Fruit fly (Drosophila melanogaster) whole organism, prepupa: ENCODE results near the gene eIF3e.

Experiments used
- Blimp-1 ChIP-seq: fragments of 200-800 bp; sonication (Bioruptor generic); optimal IDR thresholded peaks from 3 replicates; lab custom pipeline; 2017; ENCODE audit warnings: missing biosample characterization, missing genetic modification characterization, mild to moderate bottlenecking, moderate library complexity, missing genetic modification reagents
- CG6276 ChIP-seq: fragments of 200-800 bp; sonication (Bioruptor generic); optimal IDR thresholded peaks from 2 replicates; lab custom pipeline; 2017; ENCODE audit warnings: missing biosample characterization, mild to moderate bottlenecking, missing genetic modification characterization
- CG8632 ChIP-seq: fragments of 200-800 bp; sonication (Bioruptor generic); optimal IDR thresholded peaks from 3 replicates; lab custom pipeline; 2016; ENCODE audit warnings: missing biosample characterization, missing genetic modification characterization
- Eip93F ChIP-seq: fragments of 200-800 bp; sonication (Bioruptor generic); optimal IDR thresholded peaks from 2 replicates; lab custom pipeline; 2016; ENCODE audit warnings: missing biosample characterization, mild to moderate bottlenecking, missing genetic modification characterization
- Ets21C ChIP-seq: fragments of 200-800 bp; sonication (Bioruptor generic); optimal IDR thresholded peaks from 3 replicates; lab custom pipeline; 2016; ENCODE audit warnings: missing biosample characterization, missing genetic modification characterization
- Met ChIP-seq: fragments of 200-800 bp; sonication (Bioruptor generic); optimal IDR thresholded peaks from 3 replicates; lab custom pipeline; 2016; ENCODE audit warnings: missing biosample characterization, missing genetic modification characterization
- Sox102F ChIP-seq: fragments of 200-800 bp; sonication (Bioruptor generic); optimal IDR thresholded peaks from 2 replicates; lab custom pipeline; 2016; ENCODE audit warnings: missing biosample characterization, mild to moderate bottlenecking, missing genetic modification characterization
- fd59A ChIP-seq: fragments of 200-800 bp; sonication (Bioruptor generic); optimal IDR thresholded peaks from 2 replicates; lab custom pipeline; 2017; ENCODE audit warnings: missing biosample characterization, mild to moderate bottlenecking, missing genetic modification characterization, missing genetic modification reagents
- net ChIP-seq: fragments of 200-800 bp; sonication (Bioruptor generic); optimal IDR thresholded peaks from 3 replicates; lab custom pipeline; 2016; ENCODE audit warnings: missing biosample characterization, missing genetic modification characterization

DNA sequence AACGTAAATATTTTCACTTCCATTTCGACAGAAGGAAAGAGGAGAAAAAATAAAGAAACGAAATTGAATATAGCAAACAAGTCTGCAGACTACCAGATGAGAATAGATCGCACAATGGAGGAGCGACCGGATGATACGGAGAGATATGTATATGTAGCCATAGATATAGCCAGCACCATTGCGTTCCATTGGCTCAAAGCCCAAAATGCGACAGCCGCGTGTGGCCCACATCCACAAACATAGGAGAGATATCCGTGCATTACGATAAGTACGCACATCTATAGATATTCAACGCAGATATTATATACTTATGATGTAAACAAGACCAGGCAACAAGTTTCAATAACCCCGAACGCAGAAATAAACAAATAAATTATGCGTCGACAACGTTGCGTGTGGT is 16.5 kb upstream of the eIF3e start:
- no peak for TF ChIP-seq Eip93F (GFP tag; lab: Kevin White, UChicago)
- no peak for TF ChIP-seq Met (GFP tag; lab: Kevin White, UChicago)
- TF ChIP-seq Blimp-1 (GFP tag; lab: Kevin White, UChicago) = no peak
- TF ChIP-seq Sox102F (GFP tag; lab: Kevin White, UChicago) = no peak
- TF ChIP-seq fd59A (GFP tag; lab: Kevin White, UChicago) = no peak
- no peak for TF ChIP-seq Ets21C (GFP tag; lab: Kevin White, UChicago)
- TF ChIP-seq CG8632 (GFP tag; lab: Kevin White, UChicago) = no peak
- no peak for TF ChIP-seq CG6276 (GFP tag; lab: Kevin White, UChicago)
- TF ChIP-seq net = no peak
